Worm (Caenorhabditis elegans): ENCODE results near the gene R03G8.1.

DNA sequence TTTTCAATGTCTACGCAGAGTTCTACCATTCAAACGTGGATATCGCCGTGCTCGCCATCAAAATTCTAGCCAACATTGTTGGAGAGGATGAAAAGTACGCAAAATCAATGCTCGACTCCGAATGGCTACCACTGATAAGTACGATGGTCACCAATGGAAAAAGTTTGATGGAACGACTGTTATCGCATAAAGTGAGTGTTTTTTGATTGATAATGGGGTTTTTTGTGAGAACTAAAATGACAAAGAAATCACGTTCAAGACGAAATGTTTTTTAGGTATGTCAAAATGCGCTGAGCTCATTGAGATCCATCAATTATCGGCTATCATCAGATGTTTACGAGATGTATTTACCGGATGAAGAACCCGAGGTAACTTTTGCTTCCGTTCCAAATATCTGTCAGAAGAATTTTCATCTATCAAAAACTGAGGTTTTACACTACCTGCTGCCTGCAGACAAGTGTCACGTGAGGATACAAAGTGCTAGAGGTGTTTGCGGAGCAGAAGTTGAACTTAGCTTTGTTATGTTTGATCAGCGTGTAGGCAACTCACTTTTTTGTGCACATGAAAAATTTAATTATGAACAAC lies 21.9 kb downstream of the R03G8.1 start:
- TF ChIP-seq klf-2 (GFP tag; conservative IDR thresholded peaks at IDR 0.05) (no peak), flt-1 (GFP tag; IDR thresholded peaks at IDR 0.05) (no peak), med-1 (GFP tag; optimal IDR thresholded peaks at IDR 0.05; ENCODE audit: insufficient read depth) (no peak)

Measured in whole organism, midembryonic.